Worm (Caenorhabditis elegans): Measurements from ENCODE around the gene spe-10.

DNA sequence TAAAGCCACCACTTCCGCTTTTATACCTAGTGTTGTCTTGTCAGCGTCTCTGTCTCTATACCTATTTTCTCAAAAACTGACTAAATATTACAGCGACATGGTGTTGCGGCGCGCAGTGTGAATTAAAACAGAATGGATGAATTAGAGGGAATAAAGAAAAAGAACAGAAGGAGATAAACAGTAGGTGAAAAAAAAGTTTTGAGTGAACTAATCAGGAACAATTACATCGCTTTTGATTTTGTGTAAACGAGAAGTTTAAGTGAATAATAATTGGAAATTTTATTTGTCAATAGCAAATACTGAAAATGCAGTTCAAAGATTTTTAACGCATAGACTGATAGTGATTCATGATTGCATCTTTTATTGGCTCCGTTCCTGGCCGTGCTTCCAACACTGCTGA lies 41.0 kb downstream of the spe-10 start, which contains the start of gene col-12:
- TF ChIP-seq lsy-2 (tag; optimal IDR thresholded peaks at IDR 0.05) (no peak), ceh-43 (GFP tag; optimal IDR thresholded peaks at IDR 0.05) (no peak), unc-39 (tag; optimal IDR thresholded peaks at IDR 0.05) (no peak), unc-62 (GFP tag; optimal IDR thresholded peaks at IDR 0.05) (no peak), drap-1 (GFP tag; optimal IDR thresholded peaks at IDR 0.05) (no peak), lin-13 (tag; optimal IDR thresholded peaks at IDR 0.05) (no peak), elt-3 (tag; optimal IDR thresholded peaks at IDR 0.05) (no peak), blmp-1 (tag; optimal IDR thresholded peaks at IDR 0.05) (no peak), nhr-237 (tag; optimal IDR thresholded peaks at IDR 0.05) (no peak), ceh-83 (GFP tag; optimal IDR thresholded peaks at IDR 0.05) (no peak)
